Worm (Caenorhabditis elegans): ENCODE results near the gene enpl-1.

The enpl-1 gene

DNA sequence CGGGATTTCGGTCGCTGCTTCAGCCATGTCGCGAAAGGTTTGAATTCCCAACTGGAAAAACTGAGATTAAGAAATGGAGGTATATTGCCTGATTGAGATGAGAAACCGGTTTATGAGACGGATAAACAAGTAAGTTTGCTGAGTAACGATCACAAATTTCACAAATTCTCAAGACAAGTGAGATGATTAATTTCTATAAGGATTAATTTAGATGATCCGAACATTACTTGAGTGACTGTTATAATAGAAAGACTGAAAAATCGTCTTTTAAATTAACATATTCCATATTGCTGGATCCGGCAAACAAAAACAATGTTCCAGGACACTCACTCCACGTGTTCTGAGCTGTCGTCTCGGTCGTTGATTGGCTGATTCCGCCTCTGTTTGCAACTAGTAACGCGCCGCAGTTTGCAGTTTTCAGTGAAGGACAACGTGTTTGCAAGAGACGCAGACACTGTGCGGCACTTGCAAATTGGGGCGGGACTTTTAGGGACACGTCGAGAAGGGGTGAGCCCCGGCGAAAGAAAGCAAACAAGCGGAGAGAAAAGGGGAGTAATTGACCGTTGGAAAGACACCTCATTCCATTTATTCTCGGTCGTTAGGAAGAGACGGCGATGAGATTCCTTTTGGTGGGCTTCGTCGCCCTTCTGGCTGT is at the start of gene enpl-1, which contains the start of gene imp-2:
Gene enpl-1, plus strand, starts transcription at position 462 of the 655 bp plus-strand sequence.
Gene imp-2, minus strand, starts transcription at position 51 of the 655 bp plus-strand sequence.
- TF ChIP-seq ama-1 (optimal IDR thresholded peaks at IDR 0.05) (peak; percentile 21), ZK337.2 (GFP tag; IDR thresholded peaks at IDR 0.05) (no peak), zip-11 (GFP tag; IDR thresholded peaks at IDR 0.05) (no peak), R02D3.7 (tag; optimal IDR thresholded peaks at IDR 0.05) (no peak), nhr-111 (GFP tag; optimal IDR thresholded peaks at IDR 0.05) (no peak), attf-4 (tag; optimal IDR thresholded peaks at IDR 0.05) (no peak), Y105C5A.15 (GFP tag; IDR thresholded peaks at IDR 0.05) (no peak), F49E8.2 (tag; optimal IDR thresholded peaks at IDR 0.05; ENCODE audit: borderline replicate concordance) (no peak), ces-1 (GFP tag; optimal IDR thresholded peaks at IDR 0.05) (no peak), snpc-1.2 (GFP tag; IDR thresholded peaks at IDR 0.05) (no peak), hif-1 (tag; optimal IDR thresholded peaks at IDR 0.05) (peak; percentile 18 to 69), dmd-9 (GFP tag; IDR thresholded peaks at IDR 0.05) (peak; percentile 55; the same call in 1 of the 2 replicates), vab-7 (GFP tag; IDR thresholded peaks at IDR 0.05) (peak; percentile 67), F26F4.8 (GFP tag; conservative IDR thresholded peaks at IDR 0.05) (no peak), egl-27 (tag; optimal IDR thresholded peaks at IDR 0.05) (no peak), snpc-4 (tag; optimal IDR thresholded peaks at IDR 0.05) (no peak), T20F7.1 (GFP tag; optimal IDR thresholded peaks at IDR 0.05) (peak; percentile 85), nhr-10 (tag; optimal IDR thresholded peaks at IDR 0.05) (peak; percentile 30), ceh-44 (GFP tag; IDR thresholded peaks at IDR 0.05) (no peak), ceh-28 (tag; optimal IDR thresholded peaks at IDR 0.05) (no peak), hlh-30 (tag; optimal IDR thresholded peaks at IDR 0.05; ENCODE audit: insufficient read depth) (peak; percentile 92), F37D6.2 (tag; optimal IDR thresholded peaks at IDR 0.05) (peak; percentile 63), D1046.2 (GFP tag; IDR thresholded peaks at IDR 0.05) (no peak), F10B5.3 (tag; optimal IDR thresholded peaks at IDR 0.05) (peak; percentile 69), mdl-1 (tag; optimal IDR thresholded peaks at IDR 0.05) (peak; percentile 71 to 98), ceh-62 (tag; optimal IDR thresholded peaks at IDR 0.05) (no peak), rbr-2 (tag; optimal IDR thresholded peaks at IDR 0.05) (peak; percentile 90), ztf-11 (tag; optimal IDR thresholded peaks at IDR 0.05) (no peak), mes-2 (tag; optimal IDR thresholded peaks at IDR 0.05; ENCODE audit: poor library complexity, severe bottlenecking) (peak; percentile 83), unc-39 (tag; optimal IDR thresholded peaks at IDR 0.05) (no peak), zfp-3 (GFP tag; conservative IDR thresholded peaks at IDR 0.05) (0 out of 2 replicates have a peak, but pooled peaks have one; percentile 13), ceh-32 (tag; optimal IDR thresholded peaks at IDR 0.05; ENCODE audit: poor library complexity) (no peak), nhr-48 (tag; optimal IDR thresholded peaks at IDR 0.05) (peak; percentile 62), unc-62 (GFP tag; optimal IDR thresholded peaks at IDR 0.05 in 1 of 2) (peak in 1 of 2 experiments; percentile 96), unc-62 (tag; optimal IDR thresholded peaks at IDR 0.05) (no peak), lin-29 (GFP tag; IDR thresholded peaks at IDR 0.05) (peak; percentile 52; the same call in 1 of the 2 replicates), hmg-1.1 (GFP tag; IDR thresholded peaks at IDR 0.05) (peak; percentile 91), lin-1 (GFP tag; IDR thresholded peaks at IDR 0.05) (peak; percentile 70; the same call in 1 of the 2 replicates), ztf-7 (tag; optimal IDR thresholded peaks at IDR 0.05) (no peak), cey-2 (tag; optimal IDR thresholded peaks at IDR 0.05; ENCODE audit: borderline replicate concordance, insufficient read depth) (no peak), gei-8 (GFP tag; optimal IDR thresholded peaks at IDR 0.05) (peak; percentile 76), fkh-10 (GFP tag; optimal IDR thresholded peaks at IDR 0.05) (peak; percentile 85), daf-8 (GFP tag; IDR thresholded peaks at IDR 0.05) (no peak), fos-1 (tag; optimal IDR thresholded peaks at IDR 0.05) (no peak), T26A8.4 (GFP tag; IDR thresholded peaks at IDR 0.05) (peak; percentile 89), duxl-1 (tag; optimal IDR thresholded peaks at IDR 0.05; ENCODE audit: poor library complexity) (peak; percentile 53), spr-1 (tag; optimal IDR thresholded peaks at IDR 0.05) (peak; percentile 59), nhr-102 (tag; optimal IDR thresholded peaks at IDR 0.05) (peak; percentile 82), nhr-25 (tag; optimal IDR thresholded peaks at IDR 0.05; ENCODE audit: borderline replicate concordance, insufficient read depth) (peak; percentile 65), aly-2 (tag; optimal IDR thresholded peaks at IDR 0.05) (no peak)
